Fruit fly (Drosophila melanogaster) whole organism, embryonic: Measurements from ENCODE around the gene Doa.

ENCODE experiments used
- Atf3 ChIP-seq: fragments of 200-800 bp; sonication (Bioruptor generic); optimal IDR thresholded peaks from 3 replicates; lab custom pipeline; 2016; ENCODE audit warnings: missing biosample characterization, missing genetic modification characterization
- Awh ChIP-seq: fragments of 200-800 bp; sonication (Bioruptor generic); IDR thresholded peaks from 2 replicates; pipeline ENCODE4, ENCODE4 v1.3.6; 2022; ENCODE audit warnings: missing biosample characterization, missing genetic modification characterization
- CG10366 ChIP-seq: fragments of 200-800 bp; sonication (Bioruptor generic); IDR thresholded peaks from 2 replicates; pipeline ENCODE4 v1.3.6; 2022; ENCODE audit warnings: missing biosample characterization, missing genetic modification characterization
- CG10462 ChIP-seq: fragments of 200-800 bp; sonication (Bioruptor generic); optimal IDR thresholded peaks from 2 replicates; lab custom pipeline; 2016; ENCODE audit warnings: missing biosample characterization, missing genetic modification characterization
- CG11695 ChIP-seq: fragments of 200-800 bp; sonication (Bioruptor generic); IDR thresholded peaks from 3 replicates; pipeline ENCODE4 v1.3.6; 2022; ENCODE audit warnings: missing biosample characterization, missing genetic modification characterization
- CG11696 ChIP-seq: fragments of 200-800 bp; sonication (Bioruptor generic); IDR thresholded peaks from 2 replicates; pipeline ENCODE4 v1.3.6; 2022; ENCODE audit warnings: missing biosample characterization, missing genetic modification characterization
- CG12659 ChIP-seq: fragments of 200-800 bp; sonication (Bioruptor generic); optimal IDR thresholded peaks from 3 replicates; lab custom pipeline; 2017; ENCODE audit warnings: mild to moderate bottlenecking, missing biosample characterization, missing genetic modification reagents, missing genetic modification characterization
- CG12769 ChIP-seq: fragments of 200-800 bp; sonication (Bioruptor generic); optimal IDR thresholded peaks from 2 replicates; lab custom pipeline; 2019; ENCODE audit warnings: missing biosample characterization, mild to moderate bottlenecking, missing genetic modification characterization, moderate library complexity
- CG14860 ChIP-seq: fragments of 200-800 bp; sonication (Bioruptor generic); IDR thresholded peaks from 3 replicates; pipeline ENCODE4 v1.3.6; 2022; ENCODE audit warnings: missing biosample characterization, missing genetic modification characterization; ENCODE audit not compliant: partially characterized antibody
- CG1792 ChIP-seq: fragments of 200-800 bp; sonication (Bioruptor generic); optimal IDR thresholded peaks from 2 replicates; lab custom pipeline; 2016; ENCODE audit warnings: missing biosample characterization, missing genetic modification characterization
- CG2116 ChIP-seq: fragments of 200-800 bp; sonication (Bioruptor generic); optimal IDR thresholded peaks from 3 replicates; lab custom pipeline; 2018; ENCODE audit warnings: missing biosample characterization, mild to moderate bottlenecking, missing genetic modification characterization
- CG33557 ChIP-seq: fragments of 200-800 bp; sonication (Bioruptor generic); optimal IDR thresholded peaks from 2 replicates; lab custom pipeline; 2019; ENCODE audit warnings: missing biosample characterization, mild to moderate bottlenecking, missing genetic modification characterization, moderate library complexity
- CG3995 ChIP-seq: fragments of 200-800 bp; sonication (Bioruptor generic); optimal IDR thresholded peaks from 3 replicates; lab custom pipeline; 2016; ENCODE audit warnings: missing biosample characterization, missing genetic modification characterization
- CG42726 ChIP-seq: fragments of 200-800 bp; sonication (Bioruptor generic); IDR thresholded peaks from 2 replicates; pipeline ENCODE4 v1.3.6; 2022; ENCODE audit warnings: missing biosample characterization, missing genetic modification characterization; ENCODE audit not compliant: partially characterized antibody
- CG4282 ChIP-seq: fragments of 200-800 bp; sonication (Bioruptor generic); optimal IDR thresholded peaks from 2 replicates; lab custom pipeline; 2016; ENCODE audit warnings: missing biosample characterization, missing genetic modification characterization
- CG43689 ChIP-seq: fragments of 200-800 bp; sonication (Bioruptor generic); IDR thresholded peaks from 2 replicates; pipeline ENCODE4 v1.3.6; 2022; ENCODE audit warnings: missing biosample characterization, missing genetic modification characterization
- CG8281 ChIP-seq: fragments of 200-800 bp; sonication (Bioruptor generic); optimal IDR thresholded peaks from 2 replicates; lab custom pipeline; 2018; ENCODE audit warnings: missing biosample characterization, mild to moderate bottlenecking, missing genetic modification characterization, moderate library complexity
- CG8944 ChIP-seq: fragments of 200-800 bp; sonication (Bioruptor generic); optimal IDR thresholded peaks from 3 replicates; lab custom pipeline; 2016; ENCODE audit warnings: missing biosample characterization, missing genetic modification characterization
- CrebB ChIP-seq: fragments of 200-800 bp; sonication (Bioruptor generic); optimal IDR thresholded peaks from 3 replicates; lab custom pipeline; 2018; ENCODE audit warnings: missing biosample characterization, mild to moderate bottlenecking, missing genetic modification characterization
- Dip2 ChIP-seq: fragments of 200-800 bp; sonication (Bioruptor generic); IDR thresholded peaks from 2 replicates; pipeline ENCODE4 v1.3.6; 2022; ENCODE audit warnings: missing biosample characterization, missing genetic modification characterization
- Dll ChIP-seq: fragments of 200-800 bp; sonication (Bioruptor generic); IDR thresholded peaks from 4 replicates; pipeline ENCODE4 v1.3.6; 2022; ENCODE audit warnings: missing biosample characterization, missing genetic modification characterization; ENCODE audit not compliant: partially characterized antibody
- ERR ChIP-seq: fragments of 200-800 bp; sonication (Bioruptor generic); optimal IDR thresholded peaks from 2 replicates; lab custom pipeline; 2016; ENCODE audit warnings: missing biosample characterization, missing genetic modification characterization
- Fer1 ChIP-seq: fragments of 200-800 bp; sonication (Bioruptor generic); optimal IDR thresholded peaks from 2 replicates; lab custom pipeline; 2017; ENCODE audit warnings: missing biosample characterization, mild to moderate bottlenecking, missing genetic modification characterization
- H2.0 ChIP-seq: fragments of 200-800 bp; sonication (Bioruptor generic); IDR thresholded peaks from 2 replicates; pipeline ENCODE4 v1.3.6; 2022; ENCODE audit warnings: missing biosample characterization, missing genetic modification characterization
- HHEX ChIP-seq: fragments of 200-800 bp; sonication (Bioruptor generic); optimal IDR thresholded peaks from 3 replicates; lab custom pipeline; 2017; ENCODE audit warnings: missing biosample characterization, mild to moderate bottlenecking, missing genetic modification characterization, missing genetic modification reagents
- HLHmδ ChIP-seq: fragments of 200-800 bp; sonication (Bioruptor generic); optimal IDR thresholded peaks from 2 replicates; lab custom pipeline; 2018; ENCODE audit warnings: missing biosample characterization, mild to moderate bottlenecking, missing genetic modification characterization, moderate library complexity
- Hr51 ChIP-seq, 2 experiments: fragments of 200-800 bp; sonication (Bioruptor generic); optimal IDR thresholded peaks; 2 replicates in 1 of 2; 3 replicates in 1 of 2; lab custom pipeline; 2016 to 2018; ENCODE audit warnings: missing biosample characterization in 2 of 2, missing genetic modification characterization in 2 of 2, mild to moderate bottlenecking in 1 of 2, moderate library complexity in 1 of 2
- Jarid2 ChIP-seq: fragments of 200-800 bp; sonication (Bioruptor generic); optimal IDR thresholded peaks from 3 replicates; lab custom pipeline; 2017; ENCODE audit warnings: mild to moderate bottlenecking, missing biosample characterization, missing genetic modification reagents, missing genetic modification characterization
- MTF-1 ChIP-seq: fragments of 200-800 bp; sonication (Bioruptor generic); optimal IDR thresholded peaks from 2 replicates; lab custom pipeline; 2018; ENCODE audit warnings: missing biosample characterization, mild to moderate bottlenecking, missing genetic modification characterization, borderline replicate concordance
- Med ChIP-seq: fragments of 200-800 bp; sonication (Bioruptor generic); peaks from one replicate; lab custom pipeline; 2016; ENCODE audit warnings: missing biosample characterization, missing genetic modification characterization, mild to moderate bottlenecking, inconsistent platforms, moderate library complexity
- Meics ChIP-seq: fragments of 200-800 bp; sonication (Bioruptor generic); optimal IDR thresholded peaks from 2 replicates; lab custom pipeline; 2017; ENCODE audit warnings: missing biosample characterization, mild to moderate bottlenecking, missing genetic modification characterization
- NK7.1 ChIP-seq: fragments of 200-800 bp; sonication (Bioruptor generic); optimal IDR thresholded peaks from 3 replicates; lab custom pipeline; 2016; ENCODE audit warnings: missing biosample characterization, missing genetic modification characterization
- Nf-YA ChIP-seq: fragments of 200-800 bp; sonication (Bioruptor generic); IDR thresholded peaks from 2 replicates; pipeline ENCODE4 v1.3.6; 2022; ENCODE audit warnings: missing biosample characterization, missing genetic modification characterization
- Scr ChIP-seq: fragments of 200-800 bp; sonication (Bioruptor generic); IDR thresholded peaks from 2 replicates; pipeline ENCODE4 v1.3.6; 2022; ENCODE audit warnings: missing biosample characterization, missing genetic modification characterization; ENCODE audit not compliant: partially characterized antibody
- Six4 ChIP-seq: fragments of 200-800 bp; sonication (Bioruptor generic); optimal IDR thresholded peaks from 2 replicates; lab custom pipeline; 2016; ENCODE audit warnings: missing biosample characterization, missing genetic modification characterization
- bbx ChIP-seq: fragments of 200-800 bp; sonication (Bioruptor generic); IDR thresholded peaks from 2 replicates; pipeline ENCODE4 v1.3.6; 2022; ENCODE audit warnings: missing biosample characterization, missing genetic modification characterization; ENCODE audit not compliant: partially characterized antibody
- br ChIP-seq: fragments of >200 bp; optimal IDR thresholded peaks from 2 replicates; lab custom pipeline; 2017
- ci ChIP-seq: fragments of 200-800 bp; sonication (Bioruptor generic); IDR thresholded peaks from 3 replicates; pipeline ENCODE4 v1.3.6; 2022; ENCODE audit warnings: missing biosample characterization, missing genetic modification characterization
- ems ChIP-seq: fragments of 200-800 bp; sonication (Bioruptor generic); optimal IDR thresholded peaks from 3 replicates; lab custom pipeline; 2016; ENCODE audit warnings: missing biosample characterization, missing genetic modification characterization
- ham ChIP-seq: fragments of 200-800 bp; sonication (Bioruptor generic); IDR thresholded peaks from 2 replicates; pipeline ENCODE4 v1.3.6; 2022; ENCODE audit warnings: missing biosample characterization, missing genetic modification characterization
- her ChIP-seq: fragments of 200-800 bp; sonication (Bioruptor generic); optimal IDR thresholded peaks from 2 replicates; lab custom pipeline; 2016; ENCODE audit warnings: missing biosample characterization, missing genetic modification characterization
- lov ChIP-seq, 2 experiments: fragments of 200-800 bp in 1 of 2; fragments of >200 bp in 1 of 2; sonication (Bioruptor generic) in 1 of 2; IDR thresholded peaks in 1 of 2; optimal IDR thresholded peaks in 1 of 2; 2 replicates in 1 of 2; 3 replicates in 1 of 2; pipeline versions ENCODE4 v1.3.6 to Lab custom; 2017 to 2022; ENCODE audit warnings: missing biosample characterization in 1 of 2, missing genetic modification characterization in 1 of 2
- mam ChIP-seq: fragments of 200-800 bp; sonication (Bioruptor generic); optimal IDR thresholded peaks from 3 replicates; lab custom pipeline; 2016; ENCODE audit warnings: missing biosample characterization, missing genetic modification characterization
- nerfin-2 ChIP-seq: fragments of 200-800 bp; sonication (Bioruptor generic); IDR thresholded peaks from 2 replicates; pipeline ENCODE4 v1.3.6; 2022; ENCODE audit warnings: missing biosample characterization, missing genetic modification characterization; ENCODE audit not compliant: partially characterized antibody
- pnt ChIP-seq: fragments of 200-800 bp; sonication (Bioruptor generic); optimal IDR thresholded peaks from 3 replicates; lab custom pipeline; 2016; ENCODE audit warnings: missing biosample characterization, missing genetic modification characterization
- repo ChIP-seq: fragments of 200-800 bp; sonication (Bioruptor generic); optimal IDR thresholded peaks from 2 replicates; lab custom pipeline; 2016; ENCODE audit warnings: missing biosample characterization, missing genetic modification characterization
- row ChIP-seq: fragments of 200-800 bp; sonication (Bioruptor generic); IDR thresholded peaks from 3 replicates; pipeline ENCODE4 v1.3.6; 2022; ENCODE audit warnings: missing biosample characterization, missing genetic modification characterization
- salm ChIP-seq: fragments of 200-800 bp; sonication (Bioruptor generic); optimal IDR thresholded peaks from 2 replicates; lab custom pipeline; 2018; ENCODE audit warnings: missing biosample characterization, mild to moderate bottlenecking, missing genetic modification characterization
- sens-2 ChIP-seq: fragments of 200-800 bp; sonication (Bioruptor generic); IDR thresholded peaks from 2 replicates; pipeline ENCODE4 v1.3.6; 2022; ENCODE audit warnings: missing biosample characterization, missing genetic modification characterization
- sug ChIP-seq: fragments of 200-800 bp; optimal IDR thresholded peaks from 2 replicates; lab custom pipeline; 2019; ENCODE audit warnings: missing biosample characterization, mild to moderate bottlenecking, missing genetic modification characterization, moderate library complexity
- twi ChIP-seq: fragments of 200-800 bp; optimal IDR thresholded peaks from 2 replicates; lab custom pipeline; 2019; ENCODE audit warnings: missing biosample characterization, mild to moderate bottlenecking, missing genetic modification characterization, moderate library complexity

Doa gene

DNA sequence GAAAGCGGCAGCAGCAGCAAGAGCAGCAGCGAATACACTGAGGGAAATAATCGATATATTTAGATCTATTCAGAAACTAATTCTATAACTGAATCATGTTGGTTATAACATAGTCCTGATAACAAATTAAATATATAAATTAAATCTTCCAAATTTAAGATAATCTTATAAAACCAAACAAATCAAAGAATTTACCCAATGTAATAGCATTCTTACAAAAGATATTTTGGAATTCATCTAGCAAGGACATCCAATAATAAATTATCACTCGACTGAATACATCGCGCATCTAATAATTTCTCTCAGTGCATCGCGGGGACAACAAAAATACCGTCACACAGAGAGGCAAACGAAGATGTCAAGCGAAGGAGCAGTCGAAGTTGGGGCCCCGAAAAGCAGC is 71.2 kb downstream of the Doa start (continued):
- TF ChIP-seq Med (GFP tag; lab: Kevin White, UChicago) (peak; percentile 69), CG11695 (GFP tag; lab: Robert Waterston, UW) (peak; percentile 46; the same call in 1 of the 3 replicates), MTF-1 (GFP tag; lab: Kevin White, UChicago) (no peak), HLHmδ (no peak), Jarid2 (GFP tag; lab: Kevin White, UChicago) (no peak), CrebB (tag; lab: Kevin White, UChicago) (no peak), CG3995 (GFP tag; lab: Kevin White, UChicago) (no peak), NK7.1 (no peak), ems (GFP tag; lab: Kevin White, UChicago) (no peak), mam (peak; percentile 26), HHEX (GFP tag; lab: Kevin White, UChicago) (peak; percentile 10), Awh (GFP tag; lab: Robert Waterston, UW) (no peak), Fer1 (peak; percentile 73), row (GFP tag; lab: Robert Waterston, UW) (peak; percentile 46; the same call in 2 of the 3 replicates), CG43689 (GFP tag; lab: Robert Waterston, UW) (no peak), CG11696 (GFP tag; lab: Robert Waterston, UW) (no peak), CG8944 (no peak), salm (tag; lab: Kevin White, UChicago) (no peak), lov (optimal IDR thresholded peaks at IDR 0.05; lab: Kevin White, UChicago) (no peak), lov (GFP tag; IDR thresholded peaks at IDR 0.05; lab: Robert Waterston, UW) (no peak), bbx (no peak), Dll (GFP tag; lab: Robert Waterston, UW) (no peak), twi (no peak), CG12769 (tag; lab: Kevin White, UChicago) (no peak), CG4282 (GFP tag; lab: Kevin White, UChicago) (no peak), CG1792 (GFP tag; lab: Kevin White, UChicago) (no peak), CG2116 (no peak), pnt (GFP tag; lab: Kevin White, UChicago) (no peak), Scr (GFP tag; lab: Robert Waterston, UW) (no peak), nerfin-2 (GFP tag; lab: Robert Waterston, UW) (no peak), ERR (GFP tag; lab: Kevin White, UChicago) (no peak), sens-2 (no peak), Nf-YA (no peak), Six4 (GFP tag; lab: Kevin White, UChicago) (no peak), sug (tag; lab: Kevin White, UChicago) (peak; percentile 27), Meics (GFP tag; lab: Kevin White, UChicago) (peak; percentile 75), CG14860 (GFP tag; lab: Robert Waterston, UW) (no peak), H2.0 (GFP tag; lab: Robert Waterston, UW) (no peak), CG12659 (GFP tag; lab: Kevin White, UChicago) (peak; percentile 36), Hr51 (GFP tag; optimal IDR thresholded peaks at IDR 0.05; lab: Kevin White, UChicago) (peak in 1 of 2 experiments; percentile 65), br (lab: Kevin White, UChicago) (no peak), CG8281 (tag; lab: Kevin White, UChicago) (no peak), her (GFP tag; lab: Kevin White, UChicago) (no peak), repo (no peak), Dip2 (GFP tag; lab: Robert Waterston, UW) (no peak), ci (GFP tag; lab: Robert Waterston, UW) (no peak), CG33557 (no peak), CG42726 (GFP tag; lab: Robert Waterston, UW) (no peak), ham (GFP tag; lab: Robert Waterston, UW) (no peak), CG10366 (GFP tag; lab: Robert Waterston, UW) (no peak), Atf3 (no peak), CG10462 (GFP tag; lab: Kevin White, UChicago) (no peak)
